Fruit fly (Drosophila melanogaster): ENCODE results near the gene SIFaR.
A peak's percentile ranks its signal among the peaks of the same experiment; 100 is the strongest.

The SIFaR gene

dm6 chr3R:21293833-21294232 is at the start of gene SIFaR:
TSS of gene SIFaR (minus strand) at chr3R:21293998.
- no peak for TF ChIP-seq noc (tag; optimal IDR thresholded peaks at IDR 0.05)

dm6 chr3R:21343229-21343628 is 49.4 kb upstream of the SIFaR start:
- no peak for TF ChIP-seq noc (tag; optimal IDR thresholded peaks at IDR 0.05)

- no peak for TF ChIP-seq noc (tag; optimal IDR thresholded peaks at IDR 0.05)
Observed at dm6 chr3R:21339448-21340268, 45.9 kb upstream of the SIFaR start.

dm6 chr3R:21339006-21339420 is 45.2 kb upstream of the SIFaR start:
- no peak for TF ChIP-seq noc (tag; optimal IDR thresholded peaks at IDR 0.05)

dm6 chr3R:21338313-21338921 is 44.6 kb upstream of the SIFaR start:
- TF ChIP-seq noc (tag; optimal IDR thresholded peaks at IDR 0.05) = no peak

- no peak for TF ChIP-seq noc (tag; optimal IDR thresholded peaks at IDR 0.05)
Observed at dm6 chr3R:21336797-21337244, 43.0 kb upstream of the SIFaR start.

dm6 chr3R:21331195-21331594 is 37.4 kb upstream of the SIFaR start:
- no peak for TF ChIP-seq noc (tag; optimal IDR thresholded peaks at IDR 0.05)

- TF ChIP-seq noc (tag; optimal IDR thresholded peaks at IDR 0.05) = no peak
Observed at dm6 chr3R:21330542-21330941, 36.7 kb upstream of the SIFaR start.

- TF ChIP-seq noc (tag; optimal IDR thresholded peaks at IDR 0.05) = no peak
Observed at dm6 chr3R:21319120-21319519, 25.3 kb upstream of the SIFaR start.

dm6 chr3R:21297387-21297956 is 3.7 kb upstream of the SIFaR start:
- peak; percentile 7 for TF ChIP-seq noc (tag; optimal IDR thresholded peaks at IDR 0.05)

dm6 chr3R:21296728-21297386 is 3.1 kb upstream of the SIFaR start:
- no peak for TF ChIP-seq noc (tag; optimal IDR thresholded peaks at IDR 0.05)

dm6 chr3R:21296038-21296727 is 2.4 kb upstream of the SIFaR start:
- TF ChIP-seq noc (tag; optimal IDR thresholded peaks at IDR 0.05) = peak; percentile 94

- no peak for TF ChIP-seq noc (tag; optimal IDR thresholded peaks at IDR 0.05)
Observed at dm6 chr3R:21295695-21296037, 1.9 kb upstream of the SIFaR start.

- no peak for TF ChIP-seq noc (tag; optimal IDR thresholded peaks at IDR 0.05)
Observed at dm6 chr3R:21295004-21295403, 1.2 kb upstream of the SIFaR start.

- TF ChIP-seq noc (tag; optimal IDR thresholded peaks at IDR 0.05) = no peak
Observed at dm6 chr3R:21289071-21289613, 4.7 kb downstream of the SIFaR start.

- no peak for TF ChIP-seq noc (tag; optimal IDR thresholded peaks at IDR 0.05)
Observed at dm6 chr3R:21288462-21288861, 5.3 kb downstream of the SIFaR start.
